Fruit fly (Drosophila melanogaster) whole organism, wandering third instar larva: Measurements from ENCODE around the gene CG12984.
A peak's percentile ranks its signal among the peaks of the same experiment; 100 is the strongest.

ENCODE experiments used
- Abd-B ChIP-seq: fragments of >200 bp; optimal IDR thresholded peaks from 2 replicates; lab custom pipeline; 2017; ENCODE audit warnings: missing biosample characterization, missing genetic modification characterization
- CG9705 ChIP-seq: fragments of 200-800 bp; sonication (Bioruptor generic); optimal IDR thresholded peaks from 2 replicates; lab custom pipeline; 2018; ENCODE audit warnings: missing biosample characterization, mild to moderate bottlenecking, missing genetic modification characterization
- CrebA ChIP-seq: fragments of 200-800 bp; sonication (Bioruptor generic); optimal IDR thresholded peaks from 2 replicates; lab custom pipeline; 2016; ENCODE audit warnings: missing biosample characterization, mild to moderate bottlenecking, missing genetic modification characterization, borderline replicate concordance
- Dfd ChIP-seq: fragments of >200 bp; optimal IDR thresholded peaks from 2 replicates; lab custom pipeline; 2017; ENCODE audit warnings: missing biosample characterization, missing genetic modification characterization
- Dif ChIP-seq: fragments of 200-275, 200-300 bp; sonication (Bioruptor generic); optimal IDR thresholded peaks from 2 replicates; lab custom pipeline; 2018; ENCODE audit warnings: missing biosample characterization, missing genetic modification characterization; ENCODE audit not compliant: partially characterized antibody
- GATAd ChIP-seq: sonication (Bioruptor generic); optimal IDR thresholded peaks from 2 replicates; lab custom pipeline; 2016; ENCODE audit warnings: missing biosample characterization, missing genetic modification characterization
- HLH106 ChIP-seq: fragments of 200-800 bp; optimal IDR thresholded peaks from 3 replicates; lab custom pipeline; 2019; ENCODE audit warnings: missing biosample characterization, mild to moderate bottlenecking, missing genetic modification characterization, moderate library complexity
- Hnf4 ChIP-seq: fragments of 200-800 bp; sonication (Bioruptor generic); optimal IDR thresholded peaks from 2 replicates; lab custom pipeline; 2016; ENCODE audit warnings: missing biosample characterization, mild to moderate bottlenecking, missing genetic modification characterization
- Hr78 ChIP-seq: fragments of >200 bp; optimal IDR thresholded peaks from 2 replicates; lab custom pipeline; 2017; ENCODE audit warnings: missing biosample characterization, missing genetic modification characterization
- Hr83 ChIP-seq: fragments of 200-300 bp; sonication (Bioruptor generic); optimal IDR thresholded peaks from 2 replicates; lab custom pipeline; 2016; ENCODE audit warnings: missing biosample characterization, mild to moderate bottlenecking, missing genetic modification characterization, moderate library complexity; ENCODE audit not compliant: poor library complexity, severe bottlenecking
- Jra ChIP-seq: sonication (Bioruptor generic); optimal IDR thresholded peaks from 2 replicates; lab custom pipeline; 2016; ENCODE audit warnings: missing biosample characterization, missing genetic modification characterization
- Mio ChIP-seq: sonication (Bioruptor generic); optimal IDR thresholded peaks from 2 replicates; lab custom pipeline; 2016; ENCODE audit warnings: missing biosample characterization, missing genetic modification characterization
- Myc ChIP-seq: fragments of >200 bp; optimal IDR thresholded peaks from 2 replicates; lab custom pipeline; 2017
- N ChIP-seq: fragments of >200 bp; optimal IDR thresholded peaks from 2 replicates; lab custom pipeline; 2018; ENCODE audit warnings: missing biosample characterization, missing external identifiers, missing genetic modification characterization
- OdsH ChIP-seq: fragments of 200-800 bp; sonication (Bioruptor generic); optimal IDR thresholded peaks from 2 replicates; lab custom pipeline; 2016; ENCODE audit warnings: missing biosample characterization, mild to moderate bottlenecking, missing genetic modification characterization
- Rel ChIP-seq, 2 experiments: fragments of 200-800 bp; sonication (Bioruptor generic) in 1 of 2; optimal IDR thresholded peaks; 2 replicates in 1 of 2; 3 replicates in 1 of 2; lab custom pipeline; 2016 to 2019; ENCODE audit warnings: mild to moderate bottlenecking in 2 of 2, missing biosample characterization in 2 of 2, missing genetic modification characterization in 2 of 2, moderate library complexity in 1 of 2
- Sp1 ChIP-seq: fragments of 200-800 bp; sonication (Bioruptor generic); optimal IDR thresholded peaks from 3 replicates; lab custom pipeline; 2019; ENCODE audit warnings: missing biosample characterization, mild to moderate bottlenecking, missing genetic modification characterization, moderate library complexity
- Vsx2 ChIP-seq: fragments of 200-300, 225-300 bp; sonication (Bioruptor generic); optimal IDR thresholded peaks from 2 replicates; lab custom pipeline; 2018; ENCODE audit warnings: missing biosample characterization, missing genetic modification characterization; ENCODE audit not compliant: partially characterized antibody
- br ChIP-seq: fragments of 200-800 bp; sonication (Bioruptor generic); optimal IDR thresholded peaks from 2 replicates; lab custom pipeline; 2016; ENCODE audit warnings: missing biosample characterization, missing genetic modification characterization
- brk ChIP-seq: fragments of 200-800 bp; sonication (Bioruptor generic); optimal IDR thresholded peaks from 2 replicates; lab custom pipeline; 2016; ENCODE audit warnings: missing biosample characterization, mild to moderate bottlenecking, missing genetic modification characterization
- dl ChIP-seq, 2 experiments: fragments of 175-275, 200-275 bp in 1 of 2; fragments of 200-275 bp in 1 of 2; sonication (Bioruptor generic); optimal IDR thresholded peaks; lab custom pipeline; 2018; ENCODE audit warnings: mild to moderate bottlenecking in 2 of 2, missing biosample characterization in 2 of 2, missing genetic modification characterization in 2 of 2, moderate library complexity in 2 of 2; ENCODE audit not compliant: partially characterized antibody in 2 of 2, insufficient read depth in 1 of 2
- dmrt93B ChIP-seq: fragments of 200-800 bp; sonication (Bioruptor generic); optimal IDR thresholded peaks from 2 replicates; lab custom pipeline; 2018; ENCODE audit warnings: missing biosample characterization, mild to moderate bottlenecking, missing genetic modification characterization
- dsf ChIP-seq: sonication (Bioruptor generic); optimal IDR thresholded peaks from 2 replicates; lab custom pipeline; 2016; ENCODE audit warnings: missing biosample characterization, missing genetic modification characterization, borderline replicate concordance
- ey ChIP-seq: fragments of 200-800 bp; sonication (Bioruptor generic); optimal IDR thresholded peaks from 2 replicates; lab custom pipeline; 2016; ENCODE audit warnings: missing biosample characterization, missing genetic modification characterization
- foxo ChIP-seq, 2 experiments: fragments of 200-800 bp; sonication (Bioruptor generic); optimal IDR thresholded peaks; 2 replicates in 1 of 2; 3 replicates in 1 of 2; lab custom pipeline; 2016 to 2017; ENCODE audit warnings: missing biosample characterization in 2 of 2, missing genetic modification characterization in 2 of 2
- fru ChIP-seq: fragments of 200-800 bp; sonication (Bioruptor generic); optimal IDR thresholded peaks from 3 replicates; lab custom pipeline; 2016; ENCODE audit warnings: missing biosample characterization, mild to moderate bottlenecking, missing genetic modification characterization
- h ChIP-seq: fragments of 200-800 bp; sonication (Bioruptor generic); optimal IDR thresholded peaks from 3 replicates; lab custom pipeline; 2016; ENCODE audit warnings: missing biosample characterization, mild to moderate bottlenecking, missing genetic modification characterization
- jim ChIP-seq: fragments of 175-275, 200-325 bp; sonication (Bioruptor generic); optimal IDR thresholded peaks from 2 replicates; lab custom pipeline; 2016; ENCODE audit warnings: missing biosample characterization, mild to moderate bottlenecking, missing genetic modification characterization
- lola ChIP-seq: fragments of >200 bp; optimal IDR thresholded peaks from 2 replicates; lab custom pipeline; 2017; ENCODE audit warnings: missing biosample characterization, missing genetic modification characterization
- pan ChIP-seq: fragments of >200 bp; optimal IDR thresholded peaks from 2 replicates; lab custom pipeline; 2017
- psq ChIP-seq: fragments of 200-800 bp; sonication (Bioruptor generic); optimal IDR thresholded peaks from 3 replicates; lab custom pipeline; 2017; ENCODE audit warnings: missing biosample characterization, mild to moderate bottlenecking, missing genetic modification characterization, moderate library complexity
- rgr ChIP-seq: fragments of 200-800 bp; sonication (Bioruptor generic); optimal IDR thresholded peaks from 3 replicates; lab custom pipeline; 2016; ENCODE audit warnings: missing biosample characterization, mild to moderate bottlenecking, missing genetic modification characterization
- sage ChIP-seq: fragments of 200-800 bp; sonication (Bioruptor generic); optimal IDR thresholded peaks from 2 replicates; lab custom pipeline; 2016; ENCODE audit warnings: missing biosample characterization, mild to moderate bottlenecking, missing genetic modification characterization
- sv ChIP-seq: fragments of 200-800 bp; sonication (Bioruptor generic); optimal IDR thresholded peaks from 3 replicates; lab custom pipeline; 2016; ENCODE audit warnings: missing biosample characterization, missing genetic modification characterization
- tai ChIP-seq: sonication (Bioruptor generic); optimal IDR thresholded peaks from 2 replicates; lab custom pipeline; 2016; ENCODE audit warnings: missing biosample characterization, missing genetic modification characterization
- usp ChIP-seq: fragments of >200 bp; optimal IDR thresholded peaks from 2 replicates; lab custom pipeline; 2017; ENCODE audit warnings: missing biosample characterization, missing genetic modification characterization
- woc ChIP-seq: sonication (Bioruptor generic); optimal IDR thresholded peaks from 2 replicates; lab custom pipeline; 2016; ENCODE audit warnings: missing biosample characterization, mild to moderate bottlenecking, missing genetic modification characterization

CG12984 gene

dm6 chr3L:21009405-21010120, 18.1 kb downstream of the CG12984 start (continued):
- TF ChIP-seq OdsH (GFP tag; lab: Kevin White, UChicago) (peak; percentile 76), Abd-B (GFP tag; lab: Kevin White, UChicago) (no peak), Myc (lab: Kevin White, UChicago) (no peak), br (GFP tag; lab: Kevin White, UChicago) (peak; percentile 83), HLH106 (tag; lab: Kevin White, UChicago) (peak; percentile 28), fru (peak; percentile 96), N (GFP tag; lab: Kevin White, UChicago) (no peak), lola (GFP tag; lab: Kevin White, UChicago) (no peak)

dm6 chr3L:21010846-21011607, 19.6 kb downstream of the CG12984 start:
- TF ChIP-seq dl (GFP tag; optimal IDR thresholded peaks at IDR 0.05; lab: Kevin White, UChicago; ENCODE audit: insufficient read depth in 1 of 2, partially characterized antibody in 2 of 2) (peak; percentile 61 to 65), Dif (GFP tag; lab: Kevin White, UChicago) (peak; percentile 85), br (GFP tag; lab: Kevin White, UChicago) (no peak), sage (GFP tag; lab: Kevin White, UChicago) (no peak), tai (no peak), lola (GFP tag; lab: Kevin White, UChicago) (no peak), ey (GFP tag; lab: Kevin White, UChicago) (peak; percentile 17), Abd-B (GFP tag; lab: Kevin White, UChicago) (no peak), Jra (GFP tag; lab: Kevin White, UChicago) (no peak), CG9705 (no peak), Sp1 (GFP tag; lab: Kevin White, UChicago) (no peak), usp (GFP tag; lab: Kevin White, UChicago) (no peak), foxo (GFP tag; optimal IDR thresholded peaks at IDR 0.05; lab: Kevin White, UChicago) (peak in 1 of 2 experiments; percentile 10), Mio (GFP tag; lab: Kevin White, UChicago) (no peak), Rel (GFP tag; optimal IDR thresholded peaks at IDR 0.05; lab: Kevin White, UChicago) (no peak), Rel (tag; optimal IDR thresholded peaks at IDR 0.05; lab: Kevin White, UChicago) (no peak), h (no peak), fru (no peak), HLH106 (tag; lab: Kevin White, UChicago) (no peak), CrebA (GFP tag; lab: Kevin White, UChicago) (no peak), woc (peak; percentile 22), Hr83 (GFP tag; lab: Kevin White, UChicago) (no peak), rgr (GFP tag; lab: Kevin White, UChicago) (peak; percentile 23), Vsx2 (no peak), GATAd (no peak), pan (lab: Kevin White, UChicago) (no peak), N (GFP tag; lab: Kevin White, UChicago) (no peak), Hnf4 (GFP tag; lab: Kevin White, UChicago) (no peak), Myc (lab: Kevin White, UChicago) (no peak), jim (GFP tag; lab: Kevin White, UChicago) (no peak), Hr78 (no peak), brk (GFP tag; lab: Kevin White, UChicago) (no peak), Dfd (no peak), dmrt93B (GFP tag; lab: Kevin White, UChicago) (no peak), sv (no peak), dsf (GFP tag; lab: Kevin White, UChicago) (no peak), psq (GFP tag; lab: Kevin White, UChicago) (no peak), OdsH (GFP tag; lab: Kevin White, UChicago) (no peak)
